Worm (Caenorhabditis elegans): ENCODE measurements around the gene zip-10.
A peak's percentile ranks its signal among the peaks of the same experiment; 100 is the strongest.

DNA sequence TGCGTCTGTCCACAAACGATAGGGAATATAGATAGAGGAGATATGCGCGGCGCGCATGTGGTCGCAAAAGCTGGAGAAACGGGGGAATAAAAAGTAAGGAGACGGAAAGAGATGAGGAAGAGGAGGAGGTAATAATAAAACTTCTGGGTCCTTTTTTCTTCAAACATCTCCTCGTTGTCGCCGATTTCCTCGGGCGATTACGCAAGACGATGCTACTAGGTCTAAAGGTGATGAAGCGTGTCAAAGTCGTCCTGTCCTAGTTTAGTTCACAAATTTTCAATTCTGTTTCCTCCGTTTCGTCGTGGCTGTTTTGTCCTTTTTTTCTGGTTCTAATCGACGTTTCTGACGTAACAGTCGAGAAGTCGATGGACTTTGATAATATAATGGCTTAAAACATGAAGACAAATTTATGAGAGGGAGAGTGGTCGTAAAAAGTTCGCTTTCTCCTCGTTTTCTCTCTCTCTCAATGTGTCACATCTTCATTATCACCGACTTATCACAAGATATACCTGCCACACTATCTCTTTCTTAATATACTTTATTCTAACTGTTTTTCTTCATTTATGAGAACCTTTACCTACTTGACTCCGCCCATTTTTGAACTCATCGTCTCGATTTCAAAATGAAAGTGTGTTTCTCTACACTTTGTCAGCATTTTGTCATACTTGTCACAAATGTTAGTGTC is 30.1 kb upstream of the zip-10 start:
- TF ChIP-seq nhr-237 (tag; optimal IDR thresholded peaks at IDR 0.05) (no peak), ceh-63 (GFP tag; optimal IDR thresholded peaks at IDR 0.05) (no peak), nhr-12 (tag; optimal IDR thresholded peaks at IDR 0.05) (no peak), elt-3 (tag; optimal IDR thresholded peaks at IDR 0.05) (peak in 3 of 6 experiments; percentile 22 to 49 (median 34)), egl-27 (tag; optimal IDR thresholded peaks at IDR 0.05) (no peak), aly-2 (tag; optimal IDR thresholded peaks at IDR 0.05) (no peak), xbp-1 (tag; optimal IDR thresholded peaks at IDR 0.05) (no peak), nhr-11 (tag; optimal IDR thresholded peaks at IDR 0.05) (no peak)

All from whole organism, L1 larva.